Fruit fly (Drosophila melanogaster) whole organism, embryonic: ENCODE results near the gene Ero1L.

Source experiments
- BEAF-32 ChIP-seq: fragments of 200-800 bp; sonication (Bioruptor generic); optimal IDR thresholded peaks from 3 replicates; lab custom pipeline; 2017; ENCODE audit warnings: missing biosample characterization, missing genetic modification characterization, mild to moderate bottlenecking, moderate library complexity, missing genetic modification reagents
- Bgb ChIP-seq: fragments of 200-800 bp; sonication (Bioruptor generic); IDR thresholded peaks from 2 replicates; pipeline ENCODE4 v1.3.6; 2022; ENCODE audit warnings: missing biosample characterization, missing genetic modification characterization; ENCODE audit not compliant: partially characterized antibody
- BtbVII ChIP-seq: fragments of 200-800 bp; sonication (Bioruptor generic); optimal IDR thresholded peaks from 3 replicates; lab custom pipeline; 2017; ENCODE audit warnings: missing biosample characterization, mild to moderate bottlenecking, missing genetic modification characterization
- CG1024 ChIP-seq: fragments of 200-800 bp; sonication (Bioruptor generic); IDR thresholded peaks from 2 replicates; pipeline ENCODE4 v1.3.6; 2022; ENCODE audit warnings: missing biosample characterization, missing genetic modification characterization
- CG10321 ChIP-seq: fragments of 200-800 bp; sonication (Bioruptor generic); IDR thresholded peaks from 2 replicates; pipeline ENCODE4 v1.3.6; 2022; ENCODE audit warnings: missing biosample characterization, missing genetic modification characterization
- CG13287 ChIP-seq: fragments of 200-800 bp; sonication (Bioruptor generic); IDR thresholded peaks from 2 replicates; pipeline ENCODE4 v1.3.6; 2022; ENCODE audit warnings: missing biosample characterization, missing genetic modification characterization; ENCODE audit not compliant: partially characterized antibody
- CG13296 ChIP-seq: fragments of 200-800 bp; sonication (Bioruptor generic); optimal IDR thresholded peaks from 3 replicates; lab custom pipeline; 2018; ENCODE audit warnings: missing biosample characterization, mild to moderate bottlenecking, missing genetic modification characterization
- CG18011 ChIP-seq: fragments of 200-800 bp; sonication (Bioruptor generic); optimal IDR thresholded peaks from 2 replicates; lab custom pipeline; 2017; ENCODE audit warnings: missing biosample characterization, missing genetic modification characterization, mild to moderate bottlenecking, moderate library complexity, missing genotype
- CG2116 ChIP-seq: fragments of 200-800 bp; sonication (Bioruptor generic); optimal IDR thresholded peaks from 3 replicates; lab custom pipeline; 2018; ENCODE audit warnings: missing biosample characterization, mild to moderate bottlenecking, missing genetic modification characterization
- CG33213 ChIP-seq: fragments of 200-800 bp; sonication (Bioruptor generic); optimal IDR thresholded peaks from 3 replicates; lab custom pipeline; 2016; ENCODE audit warnings: missing biosample characterization, missing genetic modification characterization
- CG4424 ChIP-seq: fragments of 200-800 bp; sonication (Bioruptor generic); optimal IDR thresholded peaks from 3 replicates; lab custom pipeline; 2016; ENCODE audit warnings: missing biosample characterization, missing genetic modification characterization
- CG6683 ChIP-seq: fragments of 200-800 bp; sonication (Bioruptor generic); optimal IDR thresholded peaks from 2 replicates; lab custom pipeline; 2017; ENCODE audit warnings: missing biosample characterization, mild to moderate bottlenecking, missing genetic modification characterization, missing genetic modification reagents
- CG6791 ChIP-seq: fragments of 200-800 bp; sonication (Bioruptor generic); IDR thresholded peaks from 3 replicates; pipeline ENCODE4 v1.3.6; 2022; ENCODE audit warnings: missing biosample characterization, missing genetic modification characterization; ENCODE audit not compliant: partially characterized antibody
- CG8359 ChIP-seq: fragments of 200-800 bp; sonication (Bioruptor generic); optimal IDR thresholded peaks from 2 replicates; lab custom pipeline; 2017; ENCODE audit warnings: missing biosample characterization, mild to moderate bottlenecking, missing genetic modification characterization, borderline replicate concordance
- CG9797 ChIP-seq: fragments of 200-800 bp; sonication (Bioruptor generic); optimal IDR thresholded peaks from 3 replicates; lab custom pipeline; 2018; ENCODE audit warnings: missing biosample characterization, mild to moderate bottlenecking, missing genetic modification characterization
- CG9817 ChIP-seq: fragments of 200-800 bp; sonication (Bioruptor generic); optimal IDR thresholded peaks from 2 replicates; lab custom pipeline; 2018; ENCODE audit warnings: missing biosample characterization, mild to moderate bottlenecking, missing genetic modification characterization, moderate library complexity
- CG9876 ChIP-seq: fragments of 200-800 bp; sonication (Bioruptor generic); optimal IDR thresholded peaks from 2 replicates; lab custom pipeline; 2016; ENCODE audit warnings: missing biosample characterization, missing genetic modification characterization
- D19B ChIP-seq: fragments of 200-800 bp; sonication (Bioruptor generic); optimal IDR thresholded peaks from 2 replicates; lab custom pipeline; 2017; ENCODE audit warnings: missing biosample characterization, mild to moderate bottlenecking, missing genetic modification characterization
- Dp ChIP-seq: fragments of 200-800 bp; sonication (Bioruptor generic); optimal IDR thresholded peaks from 2 replicates; lab custom pipeline; 2018; ENCODE audit warnings: missing biosample characterization, mild to moderate bottlenecking, missing genetic modification characterization, moderate library complexity
- E2f2 ChIP-seq: fragments of 200-800 bp; sonication (Bioruptor generic); IDR thresholded peaks from 2 replicates; pipeline ENCODE4 v1.3.6; 2022; ENCODE audit warnings: missing biosample characterization, missing genetic modification characterization
- Elba2 ChIP-seq: fragments of 200-800 bp; sonication (Bioruptor generic); optimal IDR thresholded peaks from 3 replicates; lab custom pipeline; 2016; ENCODE audit warnings: missing biosample characterization, missing genetic modification characterization
- GATAe ChIP-seq: fragments of 200-800 bp; sonication (Bioruptor generic); conservative IDR thresholded peaks from 2 replicates; pipeline ENCODE4 v1.3.6; 2022; ENCODE audit warnings: missing biosample characterization, missing genetic modification characterization
- HmgD ChIP-seq: fragments of 200-800 bp; sonication (Bioruptor generic); optimal IDR thresholded peaks from 3 replicates; lab custom pipeline; 2016; ENCODE audit warnings: missing biosample characterization, missing genetic modification characterization
- MBD-R2 ChIP-seq: fragments of 200-800 bp; sonication (Bioruptor generic); IDR thresholded peaks from 2 replicates; pipeline ENCODE4 v1.3.6; 2022; ENCODE audit warnings: missing biosample characterization, missing genetic modification characterization
- Med ChIP-seq: fragments of 200-800 bp; sonication (Bioruptor generic); peaks from one replicate; lab custom pipeline; 2016; ENCODE audit warnings: missing biosample characterization, missing genetic modification characterization, mild to moderate bottlenecking, inconsistent platforms, moderate library complexity
- Neu2 ChIP-seq: fragments of 200-800 bp; sonication (Bioruptor generic); optimal IDR thresholded peaks from 3 replicates; lab custom pipeline; 2016; ENCODE audit warnings: missing biosample characterization, missing genetic modification characterization, borderline replicate concordance
- Rfx ChIP-seq: fragments of 200-800 bp; sonication (Bioruptor generic); IDR thresholded peaks from 2 replicates; pipeline ENCODE4 v1.3.6; 2022; ENCODE audit warnings: missing biosample characterization, missing genetic modification characterization
- Scr ChIP-seq: fragments of 200-800 bp; sonication (Bioruptor generic); IDR thresholded peaks from 2 replicates; pipeline ENCODE4 v1.3.6; 2022; ENCODE audit warnings: missing biosample characterization, missing genetic modification characterization; ENCODE audit not compliant: partially characterized antibody
- Sin3A ChIP-seq: fragments of >200 bp; optimal IDR thresholded peaks from 2 replicates; lab custom pipeline; 2018
- TFAM ChIP-seq: fragments of 200-800 bp; sonication (Bioruptor generic); optimal IDR thresholded peaks from 2 replicates; lab custom pipeline; 2017; ENCODE audit warnings: missing biosample characterization, missing genetic modification characterization, inconsistent platforms
- Tbp ChIP-seq: fragments of >200 bp; optimal IDR thresholded peaks from 2 replicates; lab custom pipeline; 2018; ENCODE audit warnings: missing biosample characterization, missing genetic modification characterization
- grau ChIP-seq: fragments of 200-800 bp; optimal IDR thresholded peaks from 3 replicates; lab custom pipeline; 2019; ENCODE audit warnings: missing biosample characterization, mild to moderate bottlenecking, missing genetic modification characterization, moderate library complexity
- kay ChIP-seq: fragments of 200-800 bp; sonication (Bioruptor generic); optimal IDR thresholded peaks from 2 replicates; lab custom pipeline; 2016; ENCODE audit warnings: missing biosample characterization, missing genetic modification characterization
- lab ChIP-seq: fragments of 200-800 bp; sonication (Bioruptor generic); optimal IDR thresholded peaks from 3 replicates; lab custom pipeline; 2017; ENCODE audit warnings: missing biosample characterization, missing genetic modification characterization, mild to moderate bottlenecking, moderate library complexity, missing genetic modification reagents
- mam ChIP-seq: fragments of 200-800 bp; sonication (Bioruptor generic); optimal IDR thresholded peaks from 3 replicates; lab custom pipeline; 2016; ENCODE audit warnings: missing biosample characterization, missing genetic modification characterization
- nmo ChIP-seq: fragments of 200-800 bp; sonication (Bioruptor generic); optimal IDR thresholded peaks from 2 replicates; lab custom pipeline; 2018; ENCODE audit warnings: missing biosample characterization, mild to moderate bottlenecking, missing genetic modification characterization, moderate library complexity
- odd ChIP-seq: fragments of 200-800 bp; sonication (Bioruptor generic); optimal IDR thresholded peaks from 2 replicates; lab custom pipeline; 2017; ENCODE audit warnings: missing biosample characterization, mild to moderate bottlenecking, missing genetic modification characterization
- phol ChIP-seq: fragments of 200-800 bp; sonication (Bioruptor generic); optimal IDR thresholded peaks from 3 replicates; lab custom pipeline; 2018; ENCODE audit warnings: missing biosample characterization, mild to moderate bottlenecking, missing genetic modification characterization, moderate library complexity
- pros ChIP-seq: fragments of 200-800 bp; sonication (Bioruptor generic); optimal IDR thresholded peaks from 3 replicates; lab custom pipeline; 2019; ENCODE audit warnings: missing biosample characterization, mild to moderate bottlenecking, missing genetic modification characterization, moderate library complexity
- pzg ChIP-seq: fragments of 200-800 bp; sonication (Bioruptor generic); optimal IDR thresholded peaks from 3 replicates; lab custom pipeline; 2018; ENCODE audit warnings: missing biosample characterization, mild to moderate bottlenecking, missing genetic modification characterization, moderate library complexity
- sim ChIP-seq: fragments of 200-800 bp; sonication (Bioruptor generic); IDR thresholded peaks from 2 replicates; pipeline ENCODE4 v1.3.6; 2022; ENCODE audit warnings: missing biosample characterization, missing genetic modification characterization
- slou ChIP-seq: fragments of 200-800 bp; sonication (Bioruptor generic); optimal IDR thresholded peaks from 3 replicates; lab custom pipeline; 2016; ENCODE audit warnings: missing biosample characterization, missing genetic modification characterization
- stwl ChIP-seq: fragments of 200-800 bp; sonication (Bioruptor generic); optimal IDR thresholded peaks from 3 replicates; lab custom pipeline; 2018; ENCODE audit warnings: missing biosample characterization, mild to moderate bottlenecking, missing genetic modification characterization, moderate library complexity
- trem ChIP-seq: fragments of 200-800 bp; optimal IDR thresholded peaks from 3 replicates; lab custom pipeline; 2019; ENCODE audit warnings: missing biosample characterization, mild to moderate bottlenecking, missing genetic modification characterization, moderate library complexity
- trh ChIP-seq: fragments of 200-800 bp; sonication (Bioruptor generic); optimal IDR thresholded peaks from 2 replicates; lab custom pipeline; 2016; ENCODE audit warnings: missing biosample characterization, missing genetic modification characterization
- zf30C ChIP-seq: fragments of 200-800 bp; sonication (Bioruptor generic); optimal IDR thresholded peaks from 3 replicates; lab custom pipeline; 2018; ENCODE audit warnings: missing biosample characterization, mild to moderate bottlenecking, missing genetic modification characterization

Ero1L gene

DNA sequence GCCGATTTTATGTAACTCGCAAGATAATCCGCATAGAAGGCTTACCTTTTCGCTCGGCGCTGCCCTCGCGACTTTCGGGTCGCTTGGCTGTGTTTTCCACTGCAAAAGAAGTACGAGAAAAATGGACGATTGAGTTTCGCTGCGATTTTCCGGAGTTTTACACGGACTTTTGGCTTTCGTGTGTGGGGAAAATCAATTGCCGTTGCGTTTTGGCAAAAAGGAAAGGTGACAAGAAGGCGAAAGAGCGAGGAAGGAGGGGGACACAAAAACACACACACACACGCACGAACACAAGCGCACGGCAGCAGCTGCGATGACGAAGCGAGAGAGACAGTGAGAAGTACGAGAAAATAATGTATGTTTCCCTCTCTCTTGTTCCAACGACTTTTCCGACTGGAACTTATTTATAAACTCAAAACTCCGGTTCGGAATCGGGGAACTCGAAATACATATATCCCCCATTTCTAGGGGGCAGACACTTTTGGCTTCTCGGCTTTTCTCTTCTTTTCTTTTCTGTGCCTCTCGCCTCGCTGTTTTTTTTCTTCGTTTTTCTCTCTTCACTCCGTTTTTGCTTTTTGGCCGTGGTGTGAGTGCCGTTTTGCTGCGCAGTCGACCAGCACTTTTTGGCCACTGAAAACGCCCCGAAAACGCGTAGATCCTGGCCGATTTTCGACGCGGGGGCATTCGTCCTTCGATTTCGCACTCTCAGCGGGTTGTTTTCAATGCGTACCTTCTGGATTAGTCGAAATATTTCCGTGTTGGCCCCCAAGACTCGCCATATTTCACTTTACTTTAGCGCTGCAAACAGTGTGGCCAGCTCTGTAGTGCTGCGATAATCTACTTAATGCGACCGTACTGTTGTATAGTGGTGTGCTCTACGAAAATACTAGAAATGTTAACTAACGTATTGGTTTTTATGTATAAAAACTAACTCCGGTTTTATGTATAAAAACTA lies 36.2 kb upstream of the Ero1L start, which contains the start of gene ens (continued):
- TF ChIP-seq mam (GFP tag; lab: Kevin White, UChicago), result no peak
- peak; percentile 7 for TF ChIP-seq CG33213 (GFP tag; lab: Kevin White, UChicago)
- no peak for TF ChIP-seq CG18011
- peak; percentile 51 for TF ChIP-seq Bgb
- TF ChIP-seq grau (tag; lab: Kevin White, UChicago), result peak; percentile 5
- TF ChIP-seq phol, result peak; percentile 72

DNA sequence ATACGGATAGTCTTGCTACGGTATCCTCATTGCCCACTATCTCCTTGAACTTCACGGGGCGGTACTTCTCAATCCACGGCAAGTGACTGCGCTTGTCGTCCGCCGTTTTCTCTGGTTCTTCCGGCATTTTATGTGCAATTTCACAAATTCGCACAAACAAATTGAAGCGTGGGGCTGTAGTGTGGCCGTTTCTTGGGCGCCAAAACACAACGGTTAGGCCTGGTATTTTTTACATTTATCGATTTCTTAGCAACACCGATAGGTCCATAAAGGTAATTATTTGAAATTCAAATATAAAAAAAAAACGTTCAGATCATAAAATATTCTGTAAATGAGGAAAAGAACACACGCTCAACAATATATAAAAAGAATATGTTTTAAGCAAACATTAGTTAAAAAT lies 34.3 kb upstream of the Ero1L start, which contains the start of gene RfC4:
TSS of gene RfC4 (minus strand) at position 182 of the 400 bp plus-strand sequence.
- TF ChIP-seq CG10321 (GFP tag; lab: Robert Waterston, UW) (no peak), sim (GFP tag; lab: Robert Waterston, UW) (no peak), kay (GFP tag; lab: Kevin White, UChicago) (no peak), Rfx (no peak), E2f2 (GFP tag; lab: Robert Waterston, UW) (peak; percentile 89), Med (GFP tag; lab: Kevin White, UChicago) (peak; percentile 53), trem (tag; lab: Kevin White, UChicago) (peak; percentile 28), HmgD (GFP tag; lab: Kevin White, UChicago) (peak; percentile 29), nmo (GFP tag; lab: Kevin White, UChicago) (no peak), Scr (GFP tag; lab: Robert Waterston, UW) (peak; percentile 44; the same call in 1 of the 2 replicates), CG13296 (no peak), slou (GFP tag; lab: Kevin White, UChicago) (no peak), GATAe (GFP tag; lab: Robert Waterston, UW) (no peak), MBD-R2 (GFP tag; lab: Robert Waterston, UW) (peak; percentile 46; the same call in 1 of the 2 replicates), stwl (tag; lab: Kevin White, UChicago) (peak; percentile 22), Sin3A (lab: Kevin White, UChicago) (peak; percentile 35), CG1024 (GFP tag; lab: Robert Waterston, UW) (no peak), CG4424 (no peak), CG9817 (tag; lab: Kevin White, UChicago) (no peak), D19B (no peak), CG6683 (no peak), BtbVII (GFP tag; lab: Kevin White, UChicago) (no peak), Bgb (0 out of 2 replicates have a peak, but pooled peaks have one; percentile 10), Neu2 (GFP tag; lab: Kevin White, UChicago) (no peak), CG2116 (GFP tag; lab: Kevin White, UChicago) (peak; percentile 58), CG9876 (GFP tag; lab: Kevin White, UChicago) (no peak), BEAF-32 (peak; percentile 50), odd (GFP tag; lab: Kevin White, UChicago) (no peak), Tbp (GFP tag; lab: Kevin White, UChicago) (no peak), zf30C (GFP tag; lab: Kevin White, UChicago) (no peak), CG13287 (GFP tag; lab: Robert Waterston, UW) (peak; percentile 36; the same call in 1 of the 2 replicates), lab (GFP tag; lab: Kevin White, UChicago) (no peak), CG6791 (GFP tag; lab: Robert Waterston, UW) (0 out of 3 replicates have a peak, but pooled peaks have one; percentile 2), TFAM (GFP tag; lab: Kevin White, UChicago) (no peak), CG9797 (GFP tag; lab: Kevin White, UChicago) (peak; percentile 72), Elba2 (GFP tag; lab: Kevin White, UChicago) (no peak), pros (no peak), pzg (GFP tag; lab: Kevin White, UChicago) (peak; percentile 63), trh (GFP tag; lab: Kevin White, UChicago) (no peak), Dp (GFP tag; lab: Kevin White, UChicago) (peak; percentile 88), CG8359 (GFP tag; lab: Kevin White, UChicago) (no peak)
